Worm (Caenorhabditis elegans): ENCODE measurements around the gene msp-64.

The msp-64 gene

ce11 chrII:5792490-5792889 lies 17.6 kb downstream of the msp-64 start, which contains the start of gene K05F1.14:
TSS of gene K05F1.14 (minus strand) at chrII:5792590.
- TF ChIP-seq zip-8 (tag; optimal IDR thresholded peaks at IDR 0.05) (no peak), nhr-28 (tag; optimal IDR thresholded peaks at IDR 0.05) (no peak), ceh-39 (tag; optimal IDR thresholded peaks at IDR 0.05) (no peak), sem-2 (GFP tag; optimal IDR thresholded peaks at IDR 0.05) (no peak), blmp-1 (tag; optimal IDR thresholded peaks at IDR 0.05) (no peak), lin-32 (GFP tag; optimal IDR thresholded peaks at IDR 0.05) (no peak), nhr-76 (tag; optimal IDR thresholded peaks at IDR 0.05) (no peak), ceh-83 (GFP tag; optimal IDR thresholded peaks at IDR 0.05) (no peak), nhr-237 (tag; optimal IDR thresholded peaks at IDR 0.05) (no peak), ztf-11 (tag; optimal IDR thresholded peaks at IDR 0.05) (no peak), sptf-1 (tag; optimal IDR thresholded peaks at IDR 0.05) (no peak), ham-2 (GFP tag; optimal IDR thresholded peaks at IDR 0.05) (no peak), lsy-2 (tag; optimal IDR thresholded peaks at IDR 0.05) (no peak), ceh-43 (GFP tag; optimal IDR thresholded peaks at IDR 0.05) (no peak), snpc-4 (tag; optimal IDR thresholded peaks at IDR 0.05) (no peak), elt-1 (tag; optimal IDR thresholded peaks at IDR 0.05; ENCODE audit: borderline replicate concordance, insufficient read depth) (no peak), flh-1 (GFP tag; optimal IDR thresholded peaks at IDR 0.05) (no peak), drap-1 (GFP tag; optimal IDR thresholded peaks at IDR 0.05) (no peak), unc-39 (tag; optimal IDR thresholded peaks at IDR 0.05) (no peak), mls-2 (tag; optimal IDR thresholded peaks at IDR 0.05) (no peak)

ce11 chrII:5790313-5790773 lies 19.8 kb downstream of the msp-64 start, which contains the start of gene lect-2:
TSS of gene lect-2 (plus strand) at chrII:5790723.
- TF ChIP-seq unc-120 (tag; optimal IDR thresholded peaks at IDR 0.05; ENCODE audit: poor library complexity, severe bottlenecking), result peak; percentile 6
- TF ChIP-seq unc-62 (GFP tag; optimal IDR thresholded peaks at IDR 0.05), result peak; percentile 28
- no peak for TF ChIP-seq tbx-8 (GFP tag; optimal IDR thresholded peaks at IDR 0.05)
- no peak for TF ChIP-seq elt-3 (tag; optimal IDR thresholded peaks at IDR 0.05)
- peak; percentile 94 for TF ChIP-seq hlh-1 (tag; optimal IDR thresholded peaks at IDR 0.05)
- peak; percentile 35 for TF ChIP-seq nhr-2 (tag; optimal IDR thresholded peaks at IDR 0.05)
- TF ChIP-seq bed-3 (GFP tag; optimal IDR thresholded peaks at IDR 0.05), result no peak
- TF ChIP-seq flh-1 (GFP tag; optimal IDR thresholded peaks at IDR 0.05), result no peak
- no peak for TF ChIP-seq M03D4.4 (tag; optimal IDR thresholded peaks at IDR 0.05)
- no peak for TF ChIP-seq lsy-2 (tag; optimal IDR thresholded peaks at IDR 0.05)
- TF ChIP-seq elt-1 (tag; optimal IDR thresholded peaks at IDR 0.05; ENCODE audit: borderline replicate concordance, insufficient read depth), result peak; percentile 84

- no peak for TF ChIP-seq snpc-4 (tag; optimal IDR thresholded peaks at IDR 0.05)
- TF ChIP-seq ceh-43 (GFP tag; optimal IDR thresholded peaks at IDR 0.05), result no peak
- TF ChIP-seq nhr-2 (tag; optimal IDR thresholded peaks at IDR 0.05), result no peak
- TF ChIP-seq blmp-1 (tag; optimal IDR thresholded peaks at IDR 0.05), result no peak
- TF ChIP-seq ceh-39 (tag; optimal IDR thresholded peaks at IDR 0.05), result no peak
- no peak for TF ChIP-seq lin-13 (tag; optimal IDR thresholded peaks at IDR 0.05)
- no peak for TF ChIP-seq ham-2 (GFP tag; optimal IDR thresholded peaks at IDR 0.05)
- no peak for TF ChIP-seq elt-3 (tag; optimal IDR thresholded peaks at IDR 0.05)
- no peak for TF ChIP-seq drap-1 (GFP tag; optimal IDR thresholded peaks at IDR 0.05)
- TF ChIP-seq sptf-1 (tag; optimal IDR thresholded peaks at IDR 0.05), result no peak
Measured at ce11 chrII:5788815-5789214, 21.3 kb downstream of the msp-64 start, which contains the start of gene K05F1.13. TSS of gene K05F1.13 (plus strand) at chrII:5789115.

- TF ChIP-seq ces-1 (GFP tag; optimal IDR thresholded peaks at IDR 0.05) (no peak), M03D4.4 (tag; optimal IDR thresholded peaks at IDR 0.05) (no peak), flh-1 (GFP tag; optimal IDR thresholded peaks at IDR 0.05) (no peak), nhr-12 (tag; optimal IDR thresholded peaks at IDR 0.05) (no peak), blmp-1 (tag; optimal IDR thresholded peaks at IDR 0.05) (no peak), bed-3 (GFP tag; optimal IDR thresholded peaks at IDR 0.05) (no peak), nhr-237 (tag; optimal IDR thresholded peaks at IDR 0.05) (no peak), ceh-43 (GFP tag; optimal IDR thresholded peaks at IDR 0.05) (no peak), unc-39 (tag; optimal IDR thresholded peaks at IDR 0.05) (no peak), snpc-4 (tag; optimal IDR thresholded peaks at IDR 0.05) (no peak), drap-1 (GFP tag; optimal IDR thresholded peaks at IDR 0.05) (no peak), unc-62 (GFP tag; optimal IDR thresholded peaks at IDR 0.05) (no peak), sem-2 (GFP tag; optimal IDR thresholded peaks at IDR 0.05) (no peak), lin-13 (tag; optimal IDR thresholded peaks at IDR 0.05) (no peak), unc-120 (tag; optimal IDR thresholded peaks at IDR 0.05; ENCODE audit: poor library complexity, severe bottlenecking) (no peak), mab-5 (tag; optimal IDR thresholded peaks at IDR 0.05) (no peak), cnd-1 (tag; optimal IDR thresholded peaks at IDR 0.05) (no peak), ceh-83 (GFP tag; optimal IDR thresholded peaks at IDR 0.05) (no peak), elt-3 (tag; optimal IDR thresholded peaks at IDR 0.05) (no peak)
Measured at ce11 chrII:5785504-5785903, 24.6 kb downstream of the msp-64 start.

All from whole organism, mixed stage, embryonic.